Fruit fly (Drosophila melanogaster) whole organism, embryonic: Measurements from ENCODE around the gene CG3740.

Experiments
- B-H2 ChIP-seq: fragments of 200-800 bp; sonication (Bioruptor generic); optimal IDR thresholded peaks from 2 replicates; lab custom pipeline; 2018; ENCODE audit warnings: missing biosample characterization, mild to moderate bottlenecking, missing genetic modification characterization
- BtbVII ChIP-seq: fragments of 200-800 bp; sonication (Bioruptor generic); optimal IDR thresholded peaks from 3 replicates; lab custom pipeline; 2017; ENCODE audit warnings: missing biosample characterization, mild to moderate bottlenecking, missing genetic modification characterization
- C15 ChIP-seq: fragments of 200-800 bp; sonication (Bioruptor generic); IDR thresholded peaks from 3 replicates; pipeline ENCODE4 v1.3.6; 2022; ENCODE audit warnings: missing biosample characterization, missing genetic modification characterization
- CG1024 ChIP-seq: fragments of 200-800 bp; sonication (Bioruptor generic); IDR thresholded peaks from 2 replicates; pipeline ENCODE4 v1.3.6; 2022; ENCODE audit warnings: missing biosample characterization, missing genetic modification characterization
- CG10462 ChIP-seq: fragments of 200-800 bp; sonication (Bioruptor generic); optimal IDR thresholded peaks from 2 replicates; lab custom pipeline; 2016; ENCODE audit warnings: missing biosample characterization, missing genetic modification characterization
- CG11398 ChIP-seq: fragments of 200-800 bp; sonication (Bioruptor generic); optimal IDR thresholded peaks from 2 replicates; lab custom pipeline; 2016; ENCODE audit warnings: missing biosample characterization, missing genetic modification characterization
- CG11696 ChIP-seq: fragments of 200-800 bp; sonication (Bioruptor generic); IDR thresholded peaks from 2 replicates; pipeline ENCODE4 v1.3.6; 2022; ENCODE audit warnings: missing biosample characterization, missing genetic modification characterization
- CG12155 ChIP-seq: fragments of 200-800 bp; sonication (Bioruptor generic); optimal IDR thresholded peaks from 3 replicates; lab custom pipeline; 2016; ENCODE audit warnings: missing biosample characterization, missing genetic modification characterization
- CG13624 ChIP-seq: fragments of 200-800 bp; sonication (Bioruptor generic); optimal IDR thresholded peaks from 2 replicates; lab custom pipeline; 2016; ENCODE audit warnings: missing biosample characterization, missing genetic modification characterization
- CG15479 ChIP-seq: fragments of 200-800 bp; sonication (Bioruptor generic); optimal IDR thresholded peaks from 3 replicates; lab custom pipeline; 2019; ENCODE audit warnings: missing biosample characterization, mild to moderate bottlenecking, missing genetic modification characterization, moderate library complexity
- CG16815 ChIP-seq: fragments of 200-800 bp; sonication (Bioruptor generic); optimal IDR thresholded peaks from 3 replicates; lab custom pipeline; 2017; ENCODE audit warnings: missing biosample characterization, mild to moderate bottlenecking, missing genetic modification characterization
- CG18476 ChIP-seq: fragments of 200-800 bp; sonication (Bioruptor generic); optimal IDR thresholded peaks from 2 replicates; lab custom pipeline; 2016; ENCODE audit warnings: missing biosample characterization, mild to moderate bottlenecking, missing genetic modification characterization
- CG2678 ChIP-seq: fragments of 200-800 bp; sonication (Bioruptor generic); optimal IDR thresholded peaks from 3 replicates; lab custom pipeline; 2019; ENCODE audit warnings: missing biosample characterization, mild to moderate bottlenecking, missing genetic modification characterization, moderate library complexity
- CG3407 ChIP-seq: fragments of 200-800 bp; sonication (Bioruptor generic); optimal IDR thresholded peaks from 2 replicates; lab custom pipeline; 2018; ENCODE audit warnings: missing biosample characterization, mild to moderate bottlenecking, missing genetic modification characterization
- CG7556 ChIP-seq: fragments of 200-800 bp; sonication (Bioruptor generic); optimal IDR thresholded peaks from 2 replicates; lab custom pipeline; 2017; ENCODE audit warnings: missing biosample characterization, mild to moderate bottlenecking, missing genetic modification characterization
- CG8089 ChIP-seq: fragments of 200-800 bp; sonication (Bioruptor generic); optimal IDR thresholded peaks from 3 replicates; lab custom pipeline; 2016; ENCODE audit warnings: missing biosample characterization, missing genetic modification characterization
- CG8478 ChIP-seq: fragments of >200 bp; optimal IDR thresholded peaks from 2 replicates; lab custom pipeline; 2018
- CG8924 ChIP-seq: fragments of 200-800 bp; optimal IDR thresholded peaks from 3 replicates; lab custom pipeline; 2019; ENCODE audit warnings: missing biosample characterization, mild to moderate bottlenecking, missing genetic modification characterization, moderate library complexity
- CG8944 ChIP-seq: fragments of 200-800 bp; sonication (Bioruptor generic); optimal IDR thresholded peaks from 3 replicates; lab custom pipeline; 2016; ENCODE audit warnings: missing biosample characterization, missing genetic modification characterization
- CG9797 ChIP-seq: fragments of 200-800 bp; sonication (Bioruptor generic); optimal IDR thresholded peaks from 3 replicates; lab custom pipeline; 2018; ENCODE audit warnings: missing biosample characterization, mild to moderate bottlenecking, missing genetic modification characterization
- CTCF ChIP-seq: fragments of 200-800 bp; sonication (Bioruptor generic); optimal IDR thresholded peaks from 2 replicates; lab custom pipeline; 2017; ENCODE audit warnings: missing biosample characterization, mild to moderate bottlenecking, missing genetic modification characterization, moderate library complexity
- Dek ChIP-seq: fragments of 200-800 bp; sonication (Bioruptor generic); optimal IDR thresholded peaks from 3 replicates; lab custom pipeline; 2019; ENCODE audit warnings: missing biosample characterization, mild to moderate bottlenecking, missing genetic modification characterization, moderate library complexity
- Dfd ChIP-seq, 2 experiments: fragments of >200 bp; optimal IDR thresholded peaks; 2 replicates each; lab custom pipeline; 2017; ENCODE audit warnings: missing biosample characterization in 2 of 2, missing genetic modification characterization in 2 of 2
- Doc2 ChIP-seq: fragments of 200-800 bp; sonication (Bioruptor generic); IDR thresholded peaks from 2 replicates; pipeline ENCODE4 v1.3.6; 2022; ENCODE audit warnings: missing biosample characterization, missing genetic modification characterization
- Drgx ChIP-seq: fragments of 200-800 bp; sonication (Bioruptor generic); IDR thresholded peaks from 2 replicates; pipeline ENCODE4 v1.3.6; 2022; ENCODE audit warnings: missing biosample characterization, missing genetic modification characterization
- E2f1 ChIP-seq: fragments of 200-800 bp; sonication (Bioruptor generic); IDR thresholded peaks from 2 replicates; pipeline ENCODE4 v1.3.6; 2022; ENCODE audit warnings: missing biosample characterization, missing genetic modification characterization
- H2.0 ChIP-seq: fragments of 200-800 bp; sonication (Bioruptor generic); IDR thresholded peaks from 2 replicates; pipeline ENCODE4 v1.3.6; 2022; ENCODE audit warnings: missing biosample characterization, missing genetic modification characterization
- HLH3B ChIP-seq: fragments of 200-800 bp; sonication (Bioruptor generic); IDR thresholded peaks from 2 replicates; pipeline ENCODE4 v1.3.6; 2022; ENCODE audit warnings: missing biosample characterization, missing genetic modification characterization
- NC2α ChIP-seq: fragments of 200-800 bp; sonication (Bioruptor generic); optimal IDR thresholded peaks from 2 replicates; lab custom pipeline; 2016; ENCODE audit warnings: missing biosample characterization, missing genetic modification characterization
- Rfx ChIP-seq: fragments of 200-800 bp; sonication (Bioruptor generic); IDR thresholded peaks from 2 replicates; pipeline ENCODE4 v1.3.6; 2022; ENCODE audit warnings: missing biosample characterization, missing genetic modification characterization
- Side ChIP-seq: fragments of 200-800 bp; sonication (Bioruptor generic); optimal IDR thresholded peaks from 2 replicates; lab custom pipeline; 2016; ENCODE audit warnings: missing biosample characterization, missing genetic modification characterization
- ase ChIP-seq: fragments of 200-800 bp; sonication (Bioruptor generic); IDR thresholded peaks from 3 replicates; pipeline ENCODE4 v1.3.6; 2022; ENCODE audit warnings: missing biosample characterization, missing genetic modification characterization
- ato ChIP-seq: fragments of 200-800 bp; sonication (Bioruptor generic); IDR thresholded peaks from 2 replicates; pipeline ENCODE4 v1.3.6; 2022; ENCODE audit warnings: missing biosample characterization, missing genetic modification characterization; ENCODE audit not compliant: partially characterized antibody
- bowl ChIP-seq: fragments of 200-800 bp; sonication (Bioruptor generic); IDR thresholded peaks from 2 replicates; pipeline ENCODE4 v1.3.6; 2022; ENCODE audit warnings: missing biosample characterization, missing genetic modification characterization
- crc ChIP-seq: fragments of 200-800 bp; sonication (Bioruptor generic); optimal IDR thresholded peaks from 2 replicates; lab custom pipeline; 2016; ENCODE audit warnings: missing biosample characterization, missing genetic modification characterization
- gro ChIP-seq: fragments of 200-800 bp; sonication (Bioruptor generic); optimal IDR thresholded peaks from 2 replicates; lab custom pipeline; 2016; ENCODE audit warnings: missing biosample characterization, missing genetic modification characterization
- hkb ChIP-seq, 2 experiments: fragments of 200-800 bp in 1 of 2; fragments of >200 bp in 1 of 2; sonication (Bioruptor generic) in 1 of 2; IDR thresholded peaks in 1 of 2; optimal IDR thresholded peaks in 1 of 2; 2 replicates each; pipeline versions ENCODE4 v1.3.6 to Lab custom; 2017 to 2022; ENCODE audit warnings: missing biosample characterization in 1 of 2, missing genetic modification characterization in 1 of 2
- inv ChIP-seq: fragments of 200-800 bp; sonication (Bioruptor generic); IDR thresholded peaks from 2 replicates; pipeline ENCODE4 v1.3.6; 2022; ENCODE audit warnings: missing biosample characterization, missing genetic modification characterization; ENCODE audit not compliant: partially characterized antibody
- lab ChIP-seq: fragments of 200-800 bp; sonication (Bioruptor generic); optimal IDR thresholded peaks from 3 replicates; lab custom pipeline; 2017; ENCODE audit warnings: missing biosample characterization, missing genetic modification characterization, mild to moderate bottlenecking, moderate library complexity, missing genetic modification reagents
- maf-S ChIP-seq: fragments of 200-800 bp; sonication (Bioruptor generic); optimal IDR thresholded peaks from 2 replicates; lab custom pipeline; 2016; ENCODE audit warnings: missing biosample characterization, missing genetic modification characterization
- mam ChIP-seq: fragments of 200-800 bp; sonication (Bioruptor generic); optimal IDR thresholded peaks from 3 replicates; lab custom pipeline; 2016; ENCODE audit warnings: missing biosample characterization, missing genetic modification characterization
- pb ChIP-seq: fragments of 200-800 bp; sonication (Bioruptor generic); optimal IDR thresholded peaks from 3 replicates; lab custom pipeline; 2016; ENCODE audit warnings: missing biosample characterization, missing genetic modification characterization
- pzg ChIP-seq: fragments of 200-800 bp; sonication (Bioruptor generic); optimal IDR thresholded peaks from 3 replicates; lab custom pipeline; 2018; ENCODE audit warnings: missing biosample characterization, mild to moderate bottlenecking, missing genetic modification characterization, moderate library complexity
- sc ChIP-seq, 3 experiments: fragments of >200 bp in 2 of 3; fragments of 200-800 bp in 1 of 3; sonication (Bioruptor generic) in 1 of 3; optimal IDR thresholded peaks; 2 replicates in 2 of 3; 3 replicates in 1 of 3; lab custom pipeline; 2017; ENCODE audit warnings: mild to moderate bottlenecking in 1 of 3, missing biosample characterization in 1 of 3, missing genetic modification characterization in 1 of 3, missing genetic modification reagents in 1 of 3
- seq ChIP-seq: fragments of 200-800 bp; sonication (Bioruptor generic); IDR thresholded peaks from 2 replicates; pipeline ENCODE4 v1.3.6; 2022; ENCODE audit warnings: missing biosample characterization, missing genetic modification characterization
- sim ChIP-seq: fragments of 200-800 bp; sonication (Bioruptor generic); IDR thresholded peaks from 2 replicates; pipeline ENCODE4 v1.3.6; 2022; ENCODE audit warnings: missing biosample characterization, missing genetic modification characterization
- sqz ChIP-seq: fragments of 200-800 bp; sonication (Bioruptor generic); optimal IDR thresholded peaks from 3 replicates; lab custom pipeline; 2018; ENCODE audit warnings: missing biosample characterization, mild to moderate bottlenecking, missing genetic modification characterization
- stc ChIP-seq: fragments of 200-800 bp; sonication (Bioruptor generic); IDR thresholded peaks from 2 replicates; pipeline ENCODE4 v1.3.6; 2022; ENCODE audit warnings: missing biosample characterization, missing genetic modification characterization
- yki ChIP-seq: fragments of >200 bp; optimal IDR thresholded peaks from 3 replicates; lab custom pipeline; 2018
- zen2 ChIP-seq: fragments of 200-800 bp; sonication (Bioruptor generic); IDR thresholded peaks from 3 replicates; pipeline ENCODE4 v1.3.6; 2022; ENCODE audit warnings: missing biosample characterization, missing genetic modification characterization; ENCODE audit not compliant: partially characterized antibody

Gene CG3740

DNA sequence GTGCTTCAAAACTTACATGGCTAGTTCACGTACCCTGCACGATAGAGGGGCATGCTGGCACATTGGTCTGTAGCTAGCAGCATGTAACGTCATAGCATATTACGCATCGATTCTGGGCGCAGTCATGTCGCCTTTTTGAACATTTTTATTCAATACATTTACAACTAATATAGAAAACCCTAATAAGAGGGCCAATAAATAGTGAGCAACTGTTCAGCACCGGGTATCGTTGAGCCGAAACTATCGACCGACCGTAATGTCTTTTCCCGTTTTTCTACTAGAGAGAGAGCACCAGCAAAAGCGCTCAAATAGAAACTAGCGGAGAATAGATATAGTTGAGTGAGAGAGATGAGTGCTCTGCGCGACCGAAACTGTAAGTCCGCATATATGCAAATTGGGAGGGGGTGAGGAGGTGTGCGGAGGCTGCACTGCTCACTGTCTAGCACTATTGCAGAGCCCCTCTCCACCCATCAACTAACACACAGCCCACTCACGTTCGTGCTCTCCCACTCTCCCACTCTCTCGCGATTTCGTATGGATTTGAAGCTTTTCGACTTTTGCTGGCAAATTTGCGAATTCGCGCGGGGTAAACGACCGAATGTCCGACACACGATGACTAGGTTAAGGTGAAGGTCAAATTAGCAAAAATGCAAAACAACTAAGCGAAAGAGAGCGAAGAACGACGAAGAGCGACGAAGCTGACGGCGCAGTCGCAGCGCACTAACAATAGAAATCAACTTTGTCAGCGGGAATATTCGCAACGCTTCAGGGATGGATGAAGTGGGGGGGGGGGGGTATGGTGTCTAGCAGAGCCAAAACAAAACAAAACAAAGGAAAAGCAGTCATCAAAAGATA, 50.1 kb downstream of the CG3740 start (continued):
- TF ChIP-seq Side (GFP tag; lab: Kevin White, UChicago) (peak; percentile 81), CG11398 (peak; percentile 66), NC2α (GFP tag; lab: Kevin White, UChicago) (peak; percentile 17), C15 (GFP tag; lab: Robert Waterston, UW) (no peak), CG2678 (peak; percentile 83), CG11696 (GFP tag; lab: Robert Waterston, UW) (no peak), Doc2 (GFP tag; lab: Robert Waterston, UW) (peak; percentile 63; the same call in 1 of the 2 replicates), sim (GFP tag; lab: Robert Waterston, UW) (no peak), CG7556 (GFP tag; lab: Kevin White, UChicago) (peak; percentile 70), stc (GFP tag; lab: Robert Waterston, UW) (peak; percentile 61), Dek (tag; lab: Kevin White, UChicago) (peak; percentile 69), Dfd (GFP tag; optimal IDR thresholded peaks at IDR 0.05; lab: Kevin White, UChicago) (no peak), HLH3B (GFP tag; lab: Robert Waterston, UW) (peak; percentile 83), sc (optimal IDR thresholded peaks at IDR 0.05; lab: Kevin White, UChicago) (no peak), sc (GFP tag; optimal IDR thresholded peaks at IDR 0.05; lab: Kevin White, UChicago) (peak; percentile 36), CG9797 (GFP tag; lab: Kevin White, UChicago) (no peak), hkb (optimal IDR thresholded peaks at IDR 0.05; lab: Kevin White, UChicago) (no peak), hkb (GFP tag; IDR thresholded peaks at IDR 0.05; lab: Robert Waterston, UW) (peak; percentile 81), CG1024 (GFP tag; lab: Robert Waterston, UW) (peak; percentile 39; the same call in 1 of the 2 replicates), CG15479 (GFP tag; lab: Kevin White, UChicago) (no peak), B-H2 (GFP tag; lab: Kevin White, UChicago) (peak; percentile 38), bowl (GFP tag; lab: Robert Waterston, UW) (peak; percentile 66; the same call in 1 of the 2 replicates), maf-S (GFP tag; lab: Kevin White, UChicago) (peak; percentile 66), ase (GFP tag; lab: Robert Waterston, UW) (peak; percentile 76; the same call in 2 of the 3 replicates), CG13624 (GFP tag; lab: Kevin White, UChicago) (peak; percentile 91), pzg (no peak), Rfx (peak; percentile 91), CG8089 (GFP tag; lab: Kevin White, UChicago) (peak; percentile 69), crc (GFP tag; lab: Kevin White, UChicago) (peak; percentile 75), mam (GFP tag; lab: Kevin White, UChicago) (peak; percentile 89), CG8924 (tag; lab: Kevin White, UChicago) (peak; percentile 70), ato (GFP tag; lab: Robert Waterston, UW) (no peak), CTCF (GFP tag; lab: Kevin White, UChicago) (no peak), CG16815 (GFP tag; lab: Kevin White, UChicago) (peak; percentile 70), H2.0 (GFP tag; lab: Robert Waterston, UW) (peak; percentile 65; the same call in 1 of the 2 replicates), pb (GFP tag; lab: Kevin White, UChicago) (peak; percentile 36), CG3407 (GFP tag; lab: Kevin White, UChicago) (peak; percentile 17), gro (no peak), CG8478 (lab: Kevin White, UChicago) (no peak), yki (lab: Kevin White, UChicago) (no peak), Drgx (GFP tag; lab: Robert Waterston, UW) (peak; percentile 94), CG18476 (peak; percentile 71), zen2 (no peak), CG10462 (GFP tag; lab: Kevin White, UChicago) (peak; percentile 40), lab (GFP tag; lab: Kevin White, UChicago) (peak; percentile 83), CG12155 (peak; percentile 76), E2f1 (GFP tag; lab: Robert Waterston, UW) (peak; percentile 79), BtbVII (GFP tag; lab: Kevin White, UChicago) (peak; percentile 71), inv (GFP tag; lab: Robert Waterston, UW) (no peak), CG8944 (GFP tag; lab: Kevin White, UChicago) (peak; percentile 72), seq (GFP tag; lab: Robert Waterston, UW) (peak; percentile 81), sqz (no peak)
